Fruit fly (Drosophila melanogaster): ENCODE data around the gene Brd8.

Brd8 gene

dm6 chr3R:29222891-29223842, at the start of gene Brd8, which contains the start of gene Cisd2:
TSS of gene Brd8 (plus strand) at chr3R:29223485.
TSS of gene Cisd2 (minus strand) at chr3R:29223428.
- TF ChIP-seq Sox102F (GFP tag; optimal IDR thresholded peaks at IDR 0.05) = no peak
- peak; percentile 10 for TF ChIP-seq vri (GFP tag; optimal IDR thresholded peaks at IDR 0.05)
- TF ChIP-seq fkh (GFP tag; optimal IDR thresholded peaks at IDR 0.05) = peak; percentile 44
- TF ChIP-seq Hr4 (GFP tag; optimal IDR thresholded peaks at IDR 0.05) = no peak
- TF ChIP-seq esn (GFP tag; optimal IDR thresholded peaks at IDR 0.05) = peak; percentile 6
- TF ChIP-seq Eip78C (GFP tag) = peak; percentile 48

DNA sequence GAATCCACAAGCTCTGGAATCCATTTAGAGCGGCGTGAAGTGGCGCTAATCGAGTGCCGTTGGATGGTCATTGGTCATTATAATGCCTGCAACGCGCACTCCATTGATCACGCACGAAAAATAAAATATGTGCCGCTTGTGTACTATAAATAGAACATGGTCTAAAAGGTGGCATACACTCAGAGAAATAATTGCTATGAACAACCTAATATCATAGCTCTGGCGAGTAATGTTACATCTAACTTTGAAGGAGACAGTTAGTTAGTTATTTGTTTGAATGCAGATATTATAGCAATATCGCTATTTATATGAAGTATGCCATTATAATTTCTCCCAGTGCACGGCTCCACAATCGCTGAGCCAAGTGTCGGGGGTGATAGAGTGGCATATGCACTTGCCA, 32.3 kb upstream of the Brd8 start:
- TF ChIP-seq spab (GFP tag; optimal IDR thresholded peaks at IDR 0.05) = no peak
- TF ChIP-seq fkh (GFP tag; optimal IDR thresholded peaks at IDR 0.05) = no peak
- no peak for TF ChIP-seq CG4318 (GFP tag; optimal IDR thresholded peaks at IDR 0.05)
- peak; percentile 8 for TF ChIP-seq Hr4 (GFP tag; optimal IDR thresholded peaks at IDR 0.05)
- peak; percentile 28; the same call in 1 of the 3 replicates for TF ChIP-seq eg (GFP tag; IDR thresholded peaks at IDR 0.05)
- no peak for TF ChIP-seq CG8319 (GFP tag; optimal IDR thresholded peaks at IDR 0.05)
- TF ChIP-seq svp (GFP tag) = peak; percentile 45
- no peak for TF ChIP-seq esn (GFP tag; optimal IDR thresholded peaks at IDR 0.05)
- no peak for TF ChIP-seq pdm3 (GFP tag; optimal IDR thresholded peaks at IDR 0.05)
- no peak for TF ChIP-seq fd59A (GFP tag; optimal IDR thresholded peaks at IDR 0.05)
- no peak for TF ChIP-seq Eip75B (GFP tag; optimal IDR thresholded peaks at IDR 0.05)
- no peak for TF ChIP-seq CG6792 (GFP tag; optimal IDR thresholded peaks at IDR 0.05)
- no peak for TF ChIP-seq achi (GFP tag; optimal IDR thresholded peaks at IDR 0.05)
- no peak for TF ChIP-seq CG3032 (tag; optimal IDR thresholded peaks at IDR 0.05)

dm6 chr3R:29194957-29195356, 28.3 kb upstream of the Brd8 start, which contains the start of gene jus:
TSS of gene jus (minus strand) at chr3R:29194994.
- TF ChIP-seq svp (GFP tag) (peak; percentile 40), CG1621 (tag; optimal IDR thresholded peaks at IDR 0.05) (no peak), Eip93F (GFP tag; optimal IDR thresholded peaks at IDR 0.05) (no peak)

dm6 chr3R:29196967-29197611, 26.2 kb upstream of the Brd8 start, which contains the start of gene CG14515:
TSS of gene CG14515 (plus strand) at chr3R:29197556.
- TF ChIP-seq CG10631 (GFP tag; optimal IDR thresholded peaks at IDR 0.05) = no peak
- peak; percentile 58 for TF ChIP-seq CG6276 (GFP tag; optimal IDR thresholded peaks at IDR 0.05)
- TF ChIP-seq Hr38 (GFP tag; optimal IDR thresholded peaks at IDR 0.05) = no peak
- no peak for TF ChIP-seq fd59A (GFP tag; optimal IDR thresholded peaks at IDR 0.05)
- no peak for TF ChIP-seq dsx (GFP tag; optimal IDR thresholded peaks at IDR 0.05; ENCODE audit: poor library complexity, severe bottlenecking)
- no peak for TF ChIP-seq fd85E (GFP tag; optimal IDR thresholded peaks at IDR 0.05)
- peak; percentile 20 for TF ChIP-seq svp (GFP tag)
- TF ChIP-seq Eip78C (GFP tag) = peak; percentile 70
- TF ChIP-seq CG15336 (GFP tag; IDR thresholded peaks at IDR 0.05) = peak; percentile 40
- peak; percentile 49 for TF ChIP-seq Hr4 (GFP tag; optimal IDR thresholded peaks at IDR 0.05)
- no peak for TF ChIP-seq Ets21C (GFP tag; optimal IDR thresholded peaks at IDR 0.05)
- TF ChIP-seq CG32006 (GFP tag; optimal IDR thresholded peaks at IDR 0.05) = peak; percentile 63
- TF ChIP-seq CG11294 (GFP tag; IDR thresholded peaks at IDR 0.05) = no peak

DNA sequence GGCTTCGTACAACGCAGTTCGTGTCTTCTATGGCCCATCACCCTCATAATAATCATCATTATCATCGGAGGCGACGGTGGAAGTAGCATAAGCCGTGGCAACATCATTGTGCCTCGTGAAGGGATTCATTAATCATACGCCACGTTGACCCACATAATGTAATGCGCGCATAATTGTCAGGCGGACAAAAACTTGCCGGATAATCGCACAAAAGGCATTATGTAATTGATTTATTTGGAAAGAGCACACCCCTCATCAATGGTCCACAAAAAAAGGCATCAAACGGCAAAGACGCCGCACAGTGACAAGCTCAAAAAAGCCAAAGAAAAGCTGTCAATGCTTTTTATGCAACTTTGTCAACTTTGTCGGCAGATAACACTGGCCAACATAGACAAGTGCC, 25.0 kb upstream of the Brd8 start:
- TF ChIP-seq CG3919 (GFP tag; optimal IDR thresholded peaks at IDR 0.05) (no peak), CG9139 (GFP tag; optimal IDR thresholded peaks at IDR 0.05) (no peak), Hr4 (GFP tag; optimal IDR thresholded peaks at IDR 0.05) (no peak), Eip75B (GFP tag; optimal IDR thresholded peaks at IDR 0.05) (no peak), Sox14 (GFP tag; optimal IDR thresholded peaks at IDR 0.05) (no peak), Eip78C (GFP tag) (no peak), CG8632 (GFP tag; optimal IDR thresholded peaks at IDR 0.05) (no peak), Smox (GFP tag; optimal IDR thresholded peaks at IDR 0.05) (no peak), acj6 (GFP tag; optimal IDR thresholded peaks at IDR 0.05) (no peak), fkh (GFP tag; optimal IDR thresholded peaks at IDR 0.05) (no peak), Hr39 (GFP tag; optimal IDR thresholded peaks at IDR 0.05) (no peak), CG34406 (GFP tag; optimal IDR thresholded peaks at IDR 0.05) (no peak), CG1621 (tag; optimal IDR thresholded peaks at IDR 0.05) (no peak)

Data from whole organism, prepupa.